Fruit fly (Drosophila melanogaster) whole organism, embryonic: ENCODE measurements around the gene Syx5.
A peak's percentile ranks its signal among the peaks of the same experiment; 100 is the strongest.

Experiments used
- Adf1 ChIP-seq: fragments of 200-800 bp; sonication (Bioruptor generic); IDR thresholded peaks from 2 replicates; pipeline ENCODE4 v1.3.6; 2022; ENCODE audit warnings: missing biosample characterization, missing genetic modification characterization
- CG10431 ChIP-seq: fragments of 200-800 bp; sonication (Bioruptor generic); optimal IDR thresholded peaks from 3 replicates; lab custom pipeline; 2018; ENCODE audit warnings: missing biosample characterization, mild to moderate bottlenecking, missing genetic modification characterization
- CG10543 ChIP-seq: fragments of 200-800 bp; sonication (Bioruptor generic); optimal IDR thresholded peaks from 3 replicates; lab custom pipeline; 2017; ENCODE audit warnings: missing biosample characterization, mild to moderate bottlenecking, missing genetic modification characterization, moderate library complexity
- CG12659 ChIP-seq: fragments of 200-800 bp; sonication (Bioruptor generic); optimal IDR thresholded peaks from 3 replicates; lab custom pipeline; 2017; ENCODE audit warnings: mild to moderate bottlenecking, missing biosample characterization, missing genetic modification reagents, missing genetic modification characterization
- CG12769 ChIP-seq: fragments of 200-800 bp; sonication (Bioruptor generic); optimal IDR thresholded peaks from 2 replicates; lab custom pipeline; 2019; ENCODE audit warnings: missing biosample characterization, mild to moderate bottlenecking, missing genetic modification characterization, moderate library complexity
- CG14667 ChIP-seq: fragments of 200-800 bp; sonication (Bioruptor generic); IDR thresholded peaks from 2 replicates; pipeline ENCODE4 v1.3.6; 2022; ENCODE audit warnings: missing biosample characterization, missing genetic modification characterization
- CG17568 ChIP-seq: fragments of 200-800 bp; sonication (Bioruptor generic); optimal IDR thresholded peaks from 2 replicates; lab custom pipeline; 2018; ENCODE audit warnings: missing biosample characterization, mild to moderate bottlenecking, missing genetic modification characterization, moderate library complexity
- CG17829 ChIP-seq: fragments of 200-800 bp; optimal IDR thresholded peaks from 2 replicates; lab custom pipeline; 2019; ENCODE audit warnings: missing biosample characterization, mild to moderate bottlenecking, missing genetic modification characterization, moderate library complexity
- CG18011 ChIP-seq: fragments of 200-800 bp; sonication (Bioruptor generic); optimal IDR thresholded peaks from 2 replicates; lab custom pipeline; 2017; ENCODE audit warnings: missing biosample characterization, missing genetic modification characterization, mild to moderate bottlenecking, moderate library complexity, missing genotype
- CG18476 ChIP-seq: fragments of 200-800 bp; sonication (Bioruptor generic); optimal IDR thresholded peaks from 2 replicates; lab custom pipeline; 2016; ENCODE audit warnings: missing biosample characterization, mild to moderate bottlenecking, missing genetic modification characterization
- CG18619 ChIP-seq: fragments of 200-800 bp; sonication (Bioruptor generic); optimal IDR thresholded peaks from 3 replicates; lab custom pipeline; 2017; ENCODE audit warnings: missing biosample characterization, mild to moderate bottlenecking, missing genetic modification characterization
- CG30020 ChIP-seq: fragments of 200-800 bp; optimal IDR thresholded peaks from 2 replicates; lab custom pipeline; 2019; ENCODE audit warnings: missing biosample characterization, mild to moderate bottlenecking, missing genetic modification characterization, moderate library complexity
- CG31441 ChIP-seq: fragments of 200-800 bp; sonication (Bioruptor generic); IDR thresholded peaks from 2 replicates; pipeline ENCODE4 v1.3.6; 2022; ENCODE audit warnings: missing biosample characterization, missing genetic modification characterization
- CG32767 ChIP-seq: fragments of 200-800 bp; sonication (Bioruptor generic); IDR thresholded peaks from 2 replicates; pipeline ENCODE4 v1.3.6; 2022; ENCODE audit warnings: missing biosample characterization, missing genetic modification characterization
- CG34224 ChIP-seq: fragments of 200-800 bp; sonication (Bioruptor generic); IDR thresholded peaks from 3 replicates; pipeline ENCODE4 v1.3.6; 2022; ENCODE audit warnings: missing biosample characterization, missing genetic modification characterization; ENCODE audit not compliant: partially characterized antibody
- CG3838 ChIP-seq: fragments of 200-800 bp; sonication (Bioruptor generic); optimal IDR thresholded peaks from 3 replicates; lab custom pipeline; 2016; ENCODE audit warnings: missing biosample characterization, missing genetic modification characterization
- CG7556 ChIP-seq: fragments of 200-800 bp; sonication (Bioruptor generic); optimal IDR thresholded peaks from 2 replicates; lab custom pipeline; 2017; ENCODE audit warnings: missing biosample characterization, mild to moderate bottlenecking, missing genetic modification characterization
- CG7839 ChIP-seq: fragments of 200-800 bp; sonication (Bioruptor generic); optimal IDR thresholded peaks from 3 replicates; lab custom pipeline; 2018; ENCODE audit warnings: missing biosample characterization, mild to moderate bottlenecking, missing genetic modification characterization, moderate library complexity
- CkIIα-i1 ChIP-seq: fragments of 200-800 bp; sonication (Bioruptor generic); IDR thresholded peaks from 2 replicates; pipeline ENCODE4 v1.3.6; 2022; ENCODE audit warnings: missing biosample characterization, missing genetic modification characterization
- Drgx ChIP-seq: fragments of 200-800 bp; sonication (Bioruptor generic); IDR thresholded peaks from 2 replicates; pipeline ENCODE4 v1.3.6; 2022; ENCODE audit warnings: missing biosample characterization, missing genetic modification characterization
- HHEX ChIP-seq: fragments of 200-800 bp; sonication (Bioruptor generic); optimal IDR thresholded peaks from 3 replicates; lab custom pipeline; 2017; ENCODE audit warnings: missing biosample characterization, mild to moderate bottlenecking, missing genetic modification characterization, missing genetic modification reagents
- Hr51 ChIP-seq, 2 experiments: fragments of 200-800 bp; sonication (Bioruptor generic); optimal IDR thresholded peaks; 2 replicates in 1 of 2; 3 replicates in 1 of 2; lab custom pipeline; 2016 to 2018; ENCODE audit warnings: missing biosample characterization in 2 of 2, missing genetic modification characterization in 2 of 2, mild to moderate bottlenecking in 1 of 2, moderate library complexity in 1 of 2
- Meics ChIP-seq: fragments of 200-800 bp; sonication (Bioruptor generic); optimal IDR thresholded peaks from 2 replicates; lab custom pipeline; 2017; ENCODE audit warnings: missing biosample characterization, mild to moderate bottlenecking, missing genetic modification characterization
- Nf-YA ChIP-seq: fragments of 200-800 bp; sonication (Bioruptor generic); IDR thresholded peaks from 2 replicates; pipeline ENCODE4 v1.3.6; 2022; ENCODE audit warnings: missing biosample characterization, missing genetic modification characterization
- Nf-YC ChIP-seq: fragments of 200-800 bp; optimal IDR thresholded peaks from 3 replicates; lab custom pipeline; 2019; ENCODE audit warnings: missing biosample characterization, mild to moderate bottlenecking, missing genetic modification characterization, moderate library complexity
- Pdp1 ChIP-seq, 2 experiments: fragments of 200-800 bp; sonication (Bioruptor generic); optimal IDR thresholded peaks; 3 replicates each; lab custom pipeline; 2016; ENCODE audit warnings: missing biosample characterization in 2 of 2, missing genetic modification characterization in 2 of 2, mild to moderate bottlenecking in 1 of 2, moderate library complexity in 1 of 2
- Sin3A ChIP-seq: fragments of >200 bp; optimal IDR thresholded peaks from 2 replicates; lab custom pipeline; 2018
- Sox102F ChIP-seq: fragments of 200-800 bp; sonication (Bioruptor generic); optimal IDR thresholded peaks from 2 replicates; lab custom pipeline; 2018; ENCODE audit warnings: missing biosample characterization, mild to moderate bottlenecking, missing genetic modification characterization, moderate library complexity
- ac ChIP-seq: fragments of 200-800 bp; sonication (Bioruptor generic); optimal IDR thresholded peaks from 3 replicates; lab custom pipeline; 2017; ENCODE audit warnings: missing biosample characterization, mild to moderate bottlenecking, missing genetic modification characterization
- al ChIP-seq: fragments of 200-800 bp; sonication (Bioruptor generic); IDR thresholded peaks from 2 replicates; pipeline ENCODE4 v1.3.6; 2022; ENCODE audit warnings: missing biosample characterization, missing genetic modification characterization
- ara ChIP-seq: fragments of 200-800 bp; sonication (Bioruptor generic); IDR thresholded peaks from 2 replicates; pipeline ENCODE4 v1.3.6; 2022; ENCODE audit warnings: missing biosample characterization, missing genetic modification characterization
- cato ChIP-seq: fragments of 200-800 bp; sonication (Bioruptor generic); optimal IDR thresholded peaks from 2 replicates; lab custom pipeline; 2016; ENCODE audit warnings: missing biosample characterization, missing genetic modification characterization, borderline replicate concordance
- crc ChIP-seq: fragments of 200-800 bp; sonication (Bioruptor generic); optimal IDR thresholded peaks from 2 replicates; lab custom pipeline; 2016; ENCODE audit warnings: missing biosample characterization, missing genetic modification characterization
- dysf ChIP-seq: fragments of 200-800 bp; sonication (Bioruptor generic); IDR thresholded peaks from 3 replicates; pipeline ENCODE4 v1.3.6; 2022; ENCODE audit warnings: missing biosample characterization, missing genetic modification characterization
- ems ChIP-seq: fragments of 200-800 bp; sonication (Bioruptor generic); optimal IDR thresholded peaks from 3 replicates; lab custom pipeline; 2016; ENCODE audit warnings: missing biosample characterization, missing genetic modification characterization
- fru ChIP-seq: fragments of >200 bp; optimal IDR thresholded peaks from 2 replicates; lab custom pipeline; 2017
- gsb-n ChIP-seq: fragments of 200-800 bp; sonication (Bioruptor generic); optimal IDR thresholded peaks from 3 replicates; lab custom pipeline; 2018; ENCODE audit warnings: missing biosample characterization, mild to moderate bottlenecking, missing genetic modification characterization
- h ChIP-seq: fragments of >200 bp; optimal IDR thresholded peaks from 2 replicates; lab custom pipeline; 2017
- kah ChIP-seq: fragments of 200-800 bp; sonication (Bioruptor generic); optimal IDR thresholded peaks from 2 replicates; lab custom pipeline; 2018; ENCODE audit warnings: missing biosample characterization, mild to moderate bottlenecking, missing genetic modification characterization
- luna ChIP-seq: fragments of 200-800 bp; sonication (Bioruptor generic); optimal IDR thresholded peaks from 2 replicates; lab custom pipeline; 2016; ENCODE audit warnings: missing biosample characterization, missing genetic modification characterization
- pita ChIP-seq: fragments of 200-800 bp; sonication (Bioruptor generic); optimal IDR thresholded peaks from 2 replicates; lab custom pipeline; 2017; ENCODE audit warnings: missing biosample characterization, mild to moderate bottlenecking, missing genetic modification characterization
- psq ChIP-seq: fragments of 200-800 bp; sonication (Bioruptor generic); optimal IDR thresholded peaks from 2 replicates; lab custom pipeline; 2017; ENCODE audit warnings: missing biosample characterization, missing genetic modification characterization
- sc ChIP-seq, 3 experiments: fragments of >200 bp in 2 of 3; fragments of 200-800 bp in 1 of 3; sonication (Bioruptor generic) in 1 of 3; optimal IDR thresholded peaks; 2 replicates in 2 of 3; 3 replicates in 1 of 3; lab custom pipeline; 2017; ENCODE audit warnings: mild to moderate bottlenecking in 1 of 3, missing biosample characterization in 1 of 3, missing genetic modification characterization in 1 of 3, missing genetic modification reagents in 1 of 3
- sens-2 ChIP-seq: fragments of 200-800 bp; sonication (Bioruptor generic); IDR thresholded peaks from 2 replicates; pipeline ENCODE4 v1.3.6; 2022; ENCODE audit warnings: missing biosample characterization, missing genetic modification characterization
- sqz ChIP-seq: fragments of 200-800 bp; sonication (Bioruptor generic); optimal IDR thresholded peaks from 3 replicates; lab custom pipeline; 2018; ENCODE audit warnings: missing biosample characterization, mild to moderate bottlenecking, missing genetic modification characterization
- tap ChIP-seq: fragments of 200-800 bp; optimal IDR thresholded peaks from 3 replicates; lab custom pipeline; 2019; ENCODE audit warnings: missing biosample characterization, mild to moderate bottlenecking, missing genetic modification characterization, moderate library complexity
- vvl ChIP-seq: fragments of 200-800 bp; sonication (Bioruptor generic); IDR thresholded peaks from 2 replicates; pipeline ENCODE4 v1.3.6; 2022; ENCODE audit warnings: missing biosample characterization, missing genetic modification characterization
- wor ChIP-seq: fragments of 200-800 bp; sonication (Bioruptor generic); IDR thresholded peaks from 2 replicates; pipeline ENCODE4 v1.3.6; 2022; ENCODE audit warnings: missing biosample characterization, missing genetic modification characterization
- yki ChIP-seq: fragments of >200 bp; optimal IDR thresholded peaks from 3 replicates; lab custom pipeline; 2018

Syx5 gene

DNA sequence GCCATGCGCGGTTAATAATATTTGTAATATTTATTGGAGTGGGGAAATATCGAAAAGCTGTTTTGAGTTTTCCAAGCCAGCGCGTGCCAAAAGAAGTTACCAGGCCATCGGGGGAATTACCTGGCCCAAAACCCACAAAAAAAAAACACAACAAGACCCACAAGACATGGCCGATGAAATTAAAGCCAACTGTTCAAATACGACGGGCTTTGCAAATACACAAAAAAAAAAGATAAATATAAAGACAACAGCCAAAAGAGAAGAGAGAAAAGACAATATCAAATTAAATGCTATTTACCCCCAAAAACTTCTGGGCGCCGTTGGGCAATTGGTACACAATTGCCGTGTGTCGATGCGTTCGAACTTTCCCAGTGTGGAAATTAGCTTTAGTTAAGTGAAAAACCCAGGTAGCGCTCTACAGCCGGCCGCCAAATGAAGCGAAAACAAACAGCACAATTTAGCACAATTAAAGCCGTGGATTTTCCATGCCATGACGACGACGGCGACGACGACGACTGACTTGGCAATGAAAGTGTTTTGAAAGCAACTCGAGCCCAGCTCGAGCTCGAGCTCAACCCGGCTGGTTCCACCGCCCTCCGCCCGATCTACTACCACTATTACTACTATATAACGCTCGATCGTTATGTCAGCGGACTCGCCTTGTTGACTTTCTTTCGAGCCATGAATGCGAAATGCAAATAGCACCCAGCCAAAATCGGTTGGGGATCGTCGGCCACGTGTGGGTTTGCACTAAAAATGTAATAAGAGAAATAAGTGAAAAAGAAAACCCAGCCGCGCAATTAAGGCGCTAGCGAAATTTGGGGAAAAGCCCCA, 10.8 kb downstream of the Syx5 start (continued):
- TF ChIP-seq vvl (GFP tag; lab: Robert Waterston, UW) (peak; percentile 19; the same call in 1 of the 2 replicates), fru (lab: Kevin White, UChicago) (no peak), Adf1 (GFP tag; lab: Robert Waterston, UW) (no peak), CG10431 (peak; percentile 64), ems (GFP tag; lab: Kevin White, UChicago) (no peak), CkIIα-i1 (no peak), CG12769 (tag; lab: Kevin White, UChicago) (no peak), yki (lab: Kevin White, UChicago) (no peak), CG17829 (tag; lab: Kevin White, UChicago) (no peak), cato (GFP tag; lab: Kevin White, UChicago) (no peak), gsb-n (tag; lab: Kevin White, UChicago) (peak; percentile 40), crc (GFP tag; lab: Kevin White, UChicago) (peak; percentile 55), CG18011 (GFP tag; lab: Kevin White, UChicago) (peak; percentile 43), CG14667 (GFP tag; lab: Robert Waterston, UW) (no peak), h (lab: Kevin White, UChicago) (no peak), ac (GFP tag; lab: Kevin White, UChicago) (no peak), dysf (GFP tag; lab: Robert Waterston, UW) (peak; percentile 37; the same call in 1 of the 3 replicates), CG18619 (peak; percentile 40), CG31441 (GFP tag; lab: Robert Waterston, UW) (peak; percentile 24; the same call in 1 of the 2 replicates), CG7556 (GFP tag; lab: Kevin White, UChicago) (peak; percentile 55), pita (GFP tag; lab: Kevin White, UChicago) (no peak), tap (tag; lab: Kevin White, UChicago) (no peak), CG10543 (GFP tag; lab: Kevin White, UChicago) (peak; percentile 79), Nf-YA (peak; percentile 36; the same call in 1 of the 2 replicates), Sin3A (lab: Kevin White, UChicago) (no peak), Meics (peak; percentile 55), psq (GFP tag; lab: Kevin White, UChicago) (no peak), HHEX (GFP tag; lab: Kevin White, UChicago) (peak; percentile 50), sens-2 (GFP tag; lab: Robert Waterston, UW) (no peak), Hr51 (GFP tag; optimal IDR thresholded peaks at IDR 0.05; lab: Kevin White, UChicago) (no peak), CG3838 (GFP tag; lab: Kevin White, UChicago) (peak; percentile 44), sc (optimal IDR thresholded peaks at IDR 0.05; lab: Kevin White, UChicago) (no peak), sc (GFP tag; optimal IDR thresholded peaks at IDR 0.05; lab: Kevin White, UChicago) (no peak), luna (peak; percentile 28), CG12659 (peak; percentile 51), CG30020 (tag; lab: Kevin White, UChicago) (no peak), Pdp1 (GFP tag; optimal IDR thresholded peaks at IDR 0.05; lab: Kevin White, UChicago) (peak; percentile 14 to 53), CG7839 (tag; lab: Kevin White, UChicago) (peak; percentile 14), CG18476 (GFP tag; lab: Kevin White, UChicago) (peak; percentile 6), kah (GFP tag; lab: Kevin White, UChicago) (peak; percentile 2), Sox102F (no peak), sqz (GFP tag; lab: Kevin White, UChicago) (peak; percentile 53), CG17568 (GFP tag; lab: Kevin White, UChicago) (peak; percentile 67), al (GFP tag; lab: Robert Waterston, UW) (no peak), ara (GFP tag; lab: Robert Waterston, UW) (no peak), wor (GFP tag; lab: Robert Waterston, UW) (no peak), CG34224 (GFP tag; lab: Robert Waterston, UW) (no peak), Nf-YC (tag; lab: Kevin White, UChicago) (no peak), Drgx (no peak), CG32767 (GFP tag; lab: Robert Waterston, UW) (0 out of 2 replicates have a peak, but pooled peaks have one; percentile 12)
